Worm (Caenorhabditis elegans) whole organism, L2 larva: ENCODE measurements around the gene dmd-10.

Source experiments
- C34F6.9 ChIP-seq: fragments of 150-350 bp; optimal IDR thresholded peaks from 2 replicates; lab custom pipeline; 2014; ENCODE audit warnings: missing biosample characterization, missing genetic modification characterization
- F13H6.1 ChIP-seq: sonication (generic microtip); optimal IDR thresholded peaks from 2 replicates; lab custom pipeline; 2016; ENCODE audit warnings: missing genetic modification characterization, missing compliant biosample characterization
- Y55F3AM.14 ChIP-seq: fragments of 200-800 bp; sonication (Bioruptor generic); optimal IDR thresholded peaks from 2 replicates; lab custom pipeline; 2018; ENCODE audit warnings: mild to moderate bottlenecking, missing genetic modification characterization, missing compliant biosample characterization
- aly-2 ChIP-seq: fragments of 150-350 bp; optimal IDR thresholded peaks from 2 replicates; lab custom pipeline; 2014; ENCODE audit warnings: missing biosample characterization, missing genetic modification characterization
- ama-1 ChIP-seq: fragments of 150-350 bp; optimal IDR thresholded peaks from 2 replicates; lab custom pipeline; 2018; ENCODE audit warnings: inconsistent platforms
- blmp-1 ChIP-seq: sonication (generic microtip); optimal IDR thresholded peaks from 2 replicates; lab custom pipeline; 2017; ENCODE audit warnings: missing genetic modification characterization, mild to moderate bottlenecking, missing compliant biosample characterization, antibody characterized with exemption, moderate library complexity; ENCODE audit not compliant: insufficient read depth
- ceh-16 ChIP-seq: fragments of 150-350 bp; optimal IDR thresholded peaks from 2 replicates; lab custom pipeline; 2014; ENCODE audit warnings: missing biosample characterization, missing genetic modification characterization
- ceh-82 ChIP-seq: fragments of 150-350 bp; optimal IDR thresholded peaks from 2 replicates; lab custom pipeline; 2014; ENCODE audit warnings: missing biosample characterization, missing genetic modification characterization
- crh-2 ChIP-seq: sonication (generic microtip); optimal IDR thresholded peaks from 2 replicates; lab custom pipeline; 2017; ENCODE audit warnings: missing biosample characterization, missing genetic modification characterization
- dmd-4 ChIP-seq: sonication (generic microtip); optimal IDR thresholded peaks from 2 replicates; lab custom pipeline; 2017; ENCODE audit warnings: missing biosample characterization, missing genetic modification characterization
- egl-27 ChIP-seq: sonication (generic microtip); optimal IDR thresholded peaks from 3 replicates; lab custom pipeline; 2017; ENCODE audit warnings: missing biosample characterization, missing genetic modification reagents, missing genetic modification characterization
- elt-1 ChIP-seq: fragments of 150-350 bp; optimal IDR thresholded peaks from 2 replicates; lab custom pipeline; 2014; ENCODE audit warnings: missing biosample characterization, missing genetic modification characterization
- elt-3 ChIP-seq: sonication (generic microtip); optimal IDR thresholded peaks from 2 replicates; lab custom pipeline; 2017; ENCODE audit warnings: missing biosample characterization, missing genetic modification characterization
- gmeb-1 ChIP-seq: fragments of 150-350 bp; optimal IDR thresholded peaks from 2 replicates; lab custom pipeline; 2014; ENCODE audit warnings: missing biosample characterization, missing genetic modification characterization
- lin-11 ChIP-seq: fragments of 150-350 bp; sonication (generic microtip); optimal IDR thresholded peaks from 2 replicates; lab custom pipeline; 2014; ENCODE audit warnings: missing biosample characterization, missing genetic modification characterization, inconsistent platforms, mixed read lengths
- lin-39 ChIP-seq: fragments of 150-350 bp; optimal IDR thresholded peaks from 2 replicates; lab custom pipeline; 2014; ENCODE audit warnings: missing biosample characterization, missing genetic modification reagents, missing genetic modification characterization
- lsy-2 ChIP-seq, 2 experiments: fragments of 150-350 bp in 1 of 2; sonication (generic microtip) in 1 of 2; optimal IDR thresholded peaks; 2 replicates each; lab custom pipeline; 2014 to 2017; ENCODE audit warnings: missing biosample characterization in 2 of 2, missing genetic modification characterization in 2 of 2
- mab-5 ChIP-seq: fragments of 150-350 bp; optimal IDR thresholded peaks from 2 replicates; lab custom pipeline; 2014; ENCODE audit warnings: missing biosample characterization, missing genetic modification characterization
- nhr-10 ChIP-seq: sonication (generic microtip); optimal IDR thresholded peaks from 2 replicates; lab custom pipeline; 2017; ENCODE audit warnings: missing biosample characterization, missing genetic modification characterization
- nhr-12 ChIP-seq: fragments of 150-350 bp; optimal IDR thresholded peaks from 2 replicates; lab custom pipeline; 2014; ENCODE audit warnings: missing biosample characterization, missing genetic modification characterization
- nhr-129 ChIP-seq: fragments of 150-350 bp; optimal IDR thresholded peaks from 2 replicates; lab custom pipeline; 2014; ENCODE audit warnings: missing biosample characterization, missing genetic modification characterization
- nhr-21 ChIP-seq: fragments of 150-350 bp; optimal IDR thresholded peaks from 2 replicates; lab custom pipeline; 2014; ENCODE audit warnings: missing biosample characterization, missing genetic modification characterization
- nhr-23 ChIP-seq: fragments of 150-350 bp; optimal IDR thresholded peaks from 2 replicates; lab custom pipeline; 2014; ENCODE audit warnings: missing biosample characterization, missing genetic modification reagents, missing genetic modification characterization
- nhr-237 ChIP-seq: fragments of 150-350 bp; optimal IDR thresholded peaks from 2 replicates; lab custom pipeline; 2014; ENCODE audit warnings: missing biosample characterization, missing genetic modification characterization
- nhr-25 ChIP-seq: fragments of 150-350 bp; sonication (generic microtip); optimal IDR thresholded peaks from 3 replicates; lab custom pipeline; 2014; ENCODE audit warnings: missing biosample characterization, missing genetic modification characterization
- nhr-6 ChIP-seq: fragments of 150-350 bp; optimal IDR thresholded peaks from 2 replicates; lab custom pipeline; 2014; ENCODE audit warnings: missing biosample characterization, missing genetic modification characterization
- peb-1 ChIP-seq: fragments of 150-350 bp; optimal IDR thresholded peaks from 2 replicates; lab custom pipeline; 2014; ENCODE audit warnings: missing biosample characterization, missing genetic modification characterization
- sma-3 ChIP-seq: sonication (generic microtip); optimal IDR thresholded peaks from 2 replicates; lab custom pipeline; 2016; ENCODE audit warnings: missing genetic modification reagents, missing genetic modification characterization, missing compliant biosample characterization
- sma-9 ChIP-seq, 2 experiments: fragments of 150-350 bp in 1 of 2; sonication (generic microtip) in 1 of 2; optimal IDR thresholded peaks; 2 replicates each; lab custom pipeline; 2014 to 2016; ENCODE audit warnings: missing genetic modification characterization in 2 of 2, mild to moderate bottlenecking in 1 of 2, missing biosample characterization in 1 of 2, missing compliant biosample characterization in 1 of 2, missing genetic modification reagents in 1 of 2, moderate library complexity in 1 of 2
- zag-1 ChIP-seq: fragments of 150-350 bp; optimal IDR thresholded peaks from 2 replicates; lab custom pipeline; 2014; ENCODE audit warnings: missing biosample characterization, missing genetic modification characterization
- ztf-1 ChIP-seq: fragments of 200-800 bp; sonication (Bioruptor generic); conservative IDR thresholded peaks from 2 replicates; pipeline ENCODE4 v1.3.6; 2022; ENCODE audit warnings: missing genetic modification characterization, missing compliant biosample characterization
- ztf-11 ChIP-seq: sonication (generic microtip); optimal IDR thresholded peaks from 2 replicates; lab custom pipeline; 2017; ENCODE audit warnings: missing biosample characterization, missing genetic modification characterization
- ztf-4 ChIP-seq: fragments of 150-350 bp; optimal IDR thresholded peaks from 2 replicates; lab custom pipeline; 2014; ENCODE audit warnings: missing biosample characterization, missing genetic modification characterization

dmd-10 gene

ce11 chrV:13206514-13206913 lies 29.9 kb downstream of the dmd-10 start:
- no peak for TF ChIP-seq zag-1
- no peak for TF ChIP-seq ceh-16 (tag; lab: Kevin White, UChicago)
- TF ChIP-seq nhr-129 (tag; lab: Kevin White, UChicago) = no peak
- TF ChIP-seq ceh-82 (tag; lab: Kevin White, UChicago) = no peak
- TF ChIP-seq gmeb-1 (tag; lab: Kevin White, UChicago) = no peak
- TF ChIP-seq, all 48 proteins: peak for 0

- TF ChIP-seq crh-2 (tag; lab: Kevin White, UChicago) (peak; percentile 36), elt-3 (tag; lab: Kevin White, UChicago) (no peak), Y55F3AM.14 (peak; percentile 21), lin-11 (tag; lab: Kevin White, UChicago) (no peak), sma-9 (GFP tag; optimal IDR thresholded peaks at IDR 0.05; lab: Kevin White, UChicago) (peak; percentile 26), sma-9 (tag; optimal IDR thresholded peaks at IDR 0.05; lab: Kevin White, UChicago) (no peak), egl-27 (tag; lab: Kevin White, UChicago) (peak; percentile 69), lsy-2 (tag; optimal IDR thresholded peaks at IDR 0.05; lab: Kevin White, UChicago) (peak in 1 of 2 experiments; percentile 4), sma-3 (peak; percentile 74), nhr-21 (tag; lab: Kevin White, UChicago) (peak; percentile 44), nhr-25 (tag; lab: Kevin White, UChicago) (peak; percentile 72), nhr-129 (tag; lab: Kevin White, UChicago) (peak; percentile 77), nhr-237 (no peak), blmp-1 (tag; lab: Kevin White, UChicago) (peak; percentile 83)
Observed at ce11 chrV:13202127-13202610, 34.2 kb downstream of the dmd-10 start, which contains the start of the genes col-159 and col-160. col-159 (minus strand) TSS chrV:13202177. col-160 (minus strand) TSS chrV:13202189.

ce11 chrV:13200609-13201008 lies 35.8 kb downstream of the dmd-10 start:
- no peak for TF ChIP-seq nhr-10 (tag; lab: Kevin White, UChicago)
- no peak for TF ChIP-seq peb-1 (tag; lab: Kevin White, UChicago)
- no peak for TF ChIP-seq dmd-4 (tag; lab: Kevin White, UChicago)
- no peak for TF ChIP-seq zag-1
- no peak for TF ChIP-seq F13H6.1 (tag; lab: Kevin White, UChicago)
- peak; percentile 82 for TF ChIP-seq nhr-25 (tag; lab: Kevin White, UChicago)
- TF ChIP-seq sma-3 = peak; percentile 15
- no peak for TF ChIP-seq mab-5 (tag; lab: Kevin White, UChicago)
- TF ChIP-seq egl-27 (tag; lab: Kevin White, UChicago) = no peak
- TF ChIP-seq lin-39 (tag; lab: Kevin White, UChicago) = no peak
- no peak for TF ChIP-seq ztf-4 (tag; lab: Kevin White, UChicago)
- no peak for TF ChIP-seq C34F6.9 (tag; lab: Kevin White, UChicago)
- TF ChIP-seq ama-1 (lab: Kevin White, UChicago) = no peak
- TF ChIP-seq nhr-23 (tag; lab: Kevin White, UChicago) = no peak
- TF ChIP-seq lsy-2 (tag; optimal IDR thresholded peaks at IDR 0.05; lab: Kevin White, UChicago) = peak in 1 of 2 experiments; percentile 6
- TF ChIP-seq elt-1 (tag; lab: Kevin White, UChicago) = no peak
- TF ChIP-seq aly-2 (tag; lab: Kevin White, UChicago) = no peak
- TF ChIP-seq nhr-129 (tag; lab: Kevin White, UChicago) = no peak
- TF ChIP-seq, all 48 proteins: peak for 3

DNA sequence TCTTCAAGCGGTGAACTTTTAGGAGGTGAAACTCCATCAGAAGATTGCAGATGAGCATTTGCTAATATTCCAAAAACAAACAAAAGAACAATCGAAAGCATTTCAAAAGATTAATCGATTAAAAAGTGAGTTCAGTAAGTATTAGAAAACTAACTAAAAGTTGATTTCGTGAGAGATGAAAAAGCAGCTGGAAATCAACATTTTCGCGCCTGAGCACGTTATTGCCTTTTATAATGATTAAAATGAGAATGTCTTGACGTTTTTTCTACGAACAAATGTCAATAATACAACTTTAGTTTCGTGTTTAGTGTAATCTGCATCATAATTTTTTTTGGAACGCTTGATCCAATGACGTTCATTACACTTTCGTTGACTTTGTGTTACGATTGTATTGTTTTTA lies 38.6 kb downstream of the dmd-10 start, which contains the start of gene F57B1.9:
F57B1.9 (minus strand) TSS at position 101 of the 400 bp plus-strand sequence.
- TF ChIP-seq ztf-1 (GFP tag; lab: Robert Waterston, UW) (no peak), nhr-25 (tag; lab: Kevin White, UChicago) (peak; percentile 55)

DNA sequence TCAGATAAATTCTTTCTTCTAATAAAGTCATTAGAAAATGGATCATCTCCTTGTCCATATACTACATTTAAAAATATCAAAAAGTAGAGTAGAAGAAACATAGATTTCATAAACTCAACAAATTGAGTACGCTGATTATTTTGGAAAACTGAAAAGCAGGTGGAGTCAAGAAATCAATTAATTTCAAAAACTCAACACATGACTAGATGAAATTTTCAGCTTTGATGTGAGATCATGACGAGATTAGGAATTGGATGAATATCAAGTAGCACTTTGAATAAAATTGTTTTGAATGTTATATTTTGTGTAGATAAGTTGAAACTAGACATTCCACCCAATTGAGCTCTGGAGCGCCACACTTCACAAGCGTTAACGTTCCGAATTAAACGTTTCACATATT lies 40.9 kb downstream of the dmd-10 start, which contains the start of gene F57B1.1:
F57B1.1 (minus strand) TSS at position 101 of the 400 bp plus-strand sequence.
- no peak for TF ChIP-seq crh-2 (tag; lab: Kevin White, UChicago)
- TF ChIP-seq ztf-11 (tag; lab: Kevin White, UChicago) = no peak
- TF ChIP-seq aly-2 (tag; lab: Kevin White, UChicago) = no peak
- TF ChIP-seq nhr-25 (tag; lab: Kevin White, UChicago) = no peak
- TF ChIP-seq mab-5 (tag; lab: Kevin White, UChicago) = no peak
- no peak for TF ChIP-seq nhr-12 (tag; lab: Kevin White, UChicago)
- TF ChIP-seq ceh-16 (tag; lab: Kevin White, UChicago) = no peak
- TF ChIP-seq ceh-82 (tag; lab: Kevin White, UChicago) = no peak
- no peak for TF ChIP-seq peb-1 (tag; lab: Kevin White, UChicago)
- TF ChIP-seq nhr-6 (tag; lab: Kevin White, UChicago) = no peak
- no peak for TF ChIP-seq nhr-129 (tag; lab: Kevin White, UChicago)
- TF ChIP-seq nhr-23 (tag; lab: Kevin White, UChicago) = no peak
- TF ChIP-seq, all 48 proteins: peak for 0
